Worm (Caenorhabditis elegans) whole organism, L1 larva: ENCODE results near the gene C51E3.6.

Experiments used
- aly-2 ChIP-seq: fragments of 150-350 bp; optimal IDR thresholded peaks from 2 replicates; lab custom pipeline; 2014; ENCODE audit warnings: missing biosample characterization, missing genetic modification characterization
- ama-1 ChIP-seq: fragments of 150-350 bp; optimal IDR thresholded peaks from 2 replicates; lab custom pipeline; 2014
- blmp-1 ChIP-seq: fragments of 150-350 bp; optimal IDR thresholded peaks from 2 replicates; lab custom pipeline; 2014; ENCODE audit warnings: missing biosample characterization, missing genetic modification characterization
- ceh-8 ChIP-seq: fragments of 200-800 bp; sonication (Bioruptor generic); optimal IDR thresholded peaks from 2 replicates; lab custom pipeline; 2018; ENCODE audit warnings: mild to moderate bottlenecking, missing genetic modification characterization, moderate library complexity, missing compliant biosample characterization
- ceh-90 ChIP-seq: sonication (generic microtip); optimal IDR thresholded peaks from 2 replicates; lab custom pipeline; 2016; ENCODE audit warnings: missing genetic modification characterization, missing compliant biosample characterization
- dsc-1 ChIP-seq: sonication (generic microtip); optimal IDR thresholded peaks from 2 replicates; lab custom pipeline; 2016; ENCODE audit warnings: mild to moderate bottlenecking, missing genetic modification characterization, missing compliant biosample characterization
- efl-1 ChIP-seq, 4 experiments: fragments of 150-350 bp; optimal IDR thresholded peaks in 3 of 4; peaks in 1 of 4; 1 replicate in 1 of 4; 2 replicates in 3 of 4; lab custom pipeline; 2014; ENCODE audit warnings: missing biosample characterization in 2 of 4, missing genetic modification characterization in 2 of 4, missing genetic modification reagents in 2 of 4
- efl-3 ChIP-seq: fragments of 200-800 bp; sonication (Bioruptor generic); optimal IDR thresholded peaks from 2 replicates; lab custom pipeline; 2018; ENCODE audit warnings: mild to moderate bottlenecking, missing genetic modification characterization, missing compliant biosample characterization
- egl-27 ChIP-seq, 2 experiments: fragments of 150-350 bp in 1 of 2; sonication (generic microtip); optimal IDR thresholded peaks; 3 replicates each; lab custom pipeline; 2017 to 2018; ENCODE audit warnings: missing biosample characterization in 2 of 2, missing genetic modification characterization in 2 of 2, missing genetic modification reagents in 2 of 2
- elt-2 ChIP-seq: sonication (generic microtip); optimal IDR thresholded peaks from 2 replicates; lab custom pipeline; 2016; ENCODE audit warnings: missing genetic modification characterization, mild to moderate bottlenecking, inconsistent platforms, missing compliant biosample characterization, missing genetic modification reagents
- elt-3 ChIP-seq, 6 experiments: fragments of 150-350 bp in 1 of 6; sonication (generic microtip); optimal IDR thresholded peaks; 2 replicates each; lab custom pipeline; 2017 to 2018; ENCODE audit warnings: missing biosample characterization in 6 of 6, missing genetic modification characterization in 6 of 6, inconsistent platforms in 1 of 6
- hlh-4 ChIP-seq: sonication (generic microtip); optimal IDR thresholded peaks from 2 replicates; lab custom pipeline; 2016; ENCODE audit warnings: mild to moderate bottlenecking, missing genetic modification characterization, missing compliant biosample characterization
- isw-1 ChIP-seq: fragments of 200-800 bp; sonication (Bioruptor generic); IDR thresholded peaks from 2 replicates; pipeline ENCODE4 v1.3.6; 2022; ENCODE audit warnings: missing genetic modification characterization, missing compliant biosample characterization
- lin-13 ChIP-seq: fragments of 150-350 bp; optimal IDR thresholded peaks from 2 replicates; lab custom pipeline; 2014; ENCODE audit warnings: missing biosample characterization, missing genetic modification reagents, missing genetic modification characterization
- lin-15B ChIP-seq: fragments of 150-350 bp; sonication (generic microtip); optimal IDR thresholded peaks from 3 replicates; lab custom pipeline; 2014; ENCODE audit warnings: missing biosample characterization, missing genetic modification characterization
- lin-35 ChIP-seq, 2 experiments: fragments of 150-350 bp; optimal IDR thresholded peaks; 2 replicates each; lab custom pipeline; 2014; ENCODE audit warnings: missing biosample characterization in 2 of 2, missing genetic modification characterization in 2 of 2, missing genetic modification reagents in 2 of 2
- lir-3 ChIP-seq: sonication (generic microtip); optimal IDR thresholded peaks from 2 replicates; lab custom pipeline; 2016; ENCODE audit warnings: mild to moderate bottlenecking, missing genetic modification characterization, moderate library complexity, missing compliant biosample characterization; ENCODE audit not compliant: poor library complexity
- mab-9 ChIP-seq: fragments of 200-800 bp; sonication (Bioruptor generic); IDR thresholded peaks from 2 replicates; pipeline ENCODE4 v1.3.6; 2022; ENCODE audit warnings: missing genetic modification reagents, missing genetic modification characterization, missing compliant biosample characterization
- mef-2 ChIP-seq: fragments of 150-350 bp; optimal IDR thresholded peaks from 2 replicates; lab custom pipeline; 2014; ENCODE audit warnings: missing biosample characterization, missing genetic modification characterization
- nhr-20 ChIP-seq: sonication (generic microtip); optimal IDR thresholded peaks from 2 replicates; lab custom pipeline; 2016; ENCODE audit warnings: mild to moderate bottlenecking, missing genetic modification characterization, missing compliant biosample characterization
- nhr-71 ChIP-seq: sonication (generic microtip); optimal IDR thresholded peaks from 2 replicates; lab custom pipeline; 2016; ENCODE audit warnings: mild to moderate bottlenecking, missing genetic modification characterization, moderate library complexity, missing compliant biosample characterization
- nhr-76 ChIP-seq: sonication (generic microtip); optimal IDR thresholded peaks from 2 replicates; lab custom pipeline; 2017; ENCODE audit warnings: missing biosample characterization, missing genetic modification characterization
- nhr-77 ChIP-seq: fragments of 150-350 bp; optimal IDR thresholded peaks from 2 replicates; lab custom pipeline; 2014; ENCODE audit warnings: missing biosample characterization, missing genetic modification characterization
- nhr-85 ChIP-seq: sonication (generic microtip); peaks from one replicate; lab custom pipeline; 2016; ENCODE audit warnings: missing genetic modification characterization, inconsistent platforms, missing compliant biosample characterization
- pag-3 ChIP-seq: sonication (generic microtip); optimal IDR thresholded peaks from 2 replicates; lab custom pipeline; 2017; ENCODE audit warnings: missing genetic modification characterization, mild to moderate bottlenecking, missing compliant biosample characterization, antibody characterized with exemption, borderline replicate concordance; ENCODE audit not compliant: insufficient read depth
- pqm-1 ChIP-seq: sonication (generic microtip); optimal IDR thresholded peaks from 3 replicates; lab custom pipeline; 2017; ENCODE audit warnings: missing biosample characterization, missing genetic modification characterization
- rnt-1 ChIP-seq: sonication (generic microtip); optimal IDR thresholded peaks from 2 replicates; lab custom pipeline; 2016; ENCODE audit warnings: mild to moderate bottlenecking, missing genetic modification characterization, moderate library complexity, missing compliant biosample characterization
- skn-1 ChIP-seq: fragments of 150-350 bp; optimal IDR thresholded peaks from 2 replicates; lab custom pipeline; 2014; ENCODE audit warnings: missing biosample characterization, missing genetic modification characterization
- sox-4 ChIP-seq: sonication (generic microtip); optimal IDR thresholded peaks from 2 replicates; lab custom pipeline; 2016; ENCODE audit warnings: missing genetic modification characterization, missing compliant biosample characterization
- swsn-7 ChIP-seq: sonication (generic microtip); optimal IDR thresholded peaks from 2 replicates; lab custom pipeline; 2016; ENCODE audit warnings: missing genetic modification characterization, missing compliant biosample characterization
- tbx-2 ChIP-seq: sonication (generic microtip); optimal IDR thresholded peaks from 2 replicates; lab custom pipeline; 2016; ENCODE audit warnings: missing genetic modification characterization, missing compliant biosample characterization
- tlp-1 ChIP-seq: fragments of 150-350 bp; optimal IDR thresholded peaks from 2 replicates; lab custom pipeline; 2014; ENCODE audit warnings: missing biosample characterization, missing genetic modification characterization
- unc-130 ChIP-seq: fragments of 150-350 bp; optimal IDR thresholded peaks from 2 replicates; lab custom pipeline; 2017; ENCODE audit warnings: missing biosample characterization, missing genetic modification characterization, inconsistent platforms
- unc-30 ChIP-seq: sonication (generic microtip); optimal IDR thresholded peaks from 2 replicates; lab custom pipeline; 2017; ENCODE audit warnings: missing biosample characterization, missing genetic modification characterization
- unc-86 ChIP-seq: sonication (generic microtip); optimal IDR thresholded peaks from 2 replicates; lab custom pipeline; 2016; ENCODE audit warnings: missing genetic modification characterization, missing compliant biosample characterization
- unc-98 ChIP-seq: fragments of 200-800 bp; sonication (Bioruptor generic); IDR thresholded peaks from 2 replicates; pipeline ENCODE4 v1.3.6; 2022; ENCODE audit warnings: missing genetic modification characterization, missing compliant biosample characterization
- zag-1 ChIP-seq: fragments of 150-350 bp; optimal IDR thresholded peaks from 2 replicates; lab custom pipeline; 2014; ENCODE audit warnings: missing biosample characterization, missing genetic modification characterization
- ztf-11 ChIP-seq, 2 experiments: sonication (generic microtip); optimal IDR thresholded peaks; 2 replicates each; lab custom pipeline; 2016 to 2017; ENCODE audit warnings: missing genetic modification characterization in 2 of 2, missing biosample characterization in 1 of 2, missing compliant biosample characterization in 1 of 2

Gene C51E3.6

DNA sequence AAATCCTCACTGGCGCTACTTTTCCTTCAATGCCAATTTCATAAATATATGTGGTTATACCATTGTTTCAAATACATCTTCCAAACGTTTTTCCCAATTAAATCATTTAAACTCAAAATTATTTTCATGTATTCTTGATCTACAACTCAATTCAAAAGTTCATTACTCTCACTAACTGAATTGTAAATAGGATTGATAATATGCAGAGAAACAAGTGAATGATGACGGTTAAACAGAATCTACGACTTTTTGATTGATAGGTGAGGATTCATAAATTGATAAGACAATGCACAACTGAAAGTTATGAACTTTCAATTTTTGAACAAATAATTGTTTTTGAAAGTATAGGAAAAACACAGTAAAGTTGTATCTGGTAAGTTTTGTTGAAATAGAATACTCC, 25.0 kb upstream of the C51E3.6 start:
- TF ChIP-seq nhr-77 (tag; lab: Kevin White, UChicago) (no peak), lin-15B (no peak), tlp-1 (tag; lab: Kevin White, UChicago) (no peak), efl-3 (no peak), elt-3 (tag; optimal IDR thresholded peaks at IDR 0.05; lab: Kevin White, UChicago) (no peak), pqm-1 (tag; lab: Kevin White, UChicago) (no peak), egl-27 (tag; optimal IDR thresholded peaks at IDR 0.05; lab: Kevin White, UChicago) (no peak), swsn-7 (tag; lab: Kevin White, UChicago) (no peak), rnt-1 (no peak), blmp-1 (tag; lab: Kevin White, UChicago) (no peak), mef-2 (tag; lab: Kevin White, UChicago) (no peak)

- TF ChIP-seq nhr-85 (tag; lab: Kevin White, UChicago) (peak; percentile 58), pag-3 (tag; lab: Kevin White, UChicago) (no peak), lin-35 (GFP tag; optimal IDR thresholded peaks at IDR 0.05; lab: Kevin White, UChicago) (peak in 1 of 2 experiments; percentile 37), ceh-90 (tag; lab: Kevin White, UChicago) (no peak), elt-2 (tag; lab: Kevin White, UChicago) (peak; percentile 90), efl-1 (optimal IDR thresholded peaks at IDR 0.05; lab: Kevin White, UChicago) (no peak), efl-1 (GFP tag; optimal IDR thresholded peaks at IDR 0.05 in 1 of 2; lab: Kevin White, UChicago) (peak in 1 of 2 experiments; percentile 66), mab-9 (GFP tag; lab: Robert Waterston, UW) (no peak), dsc-1 (tag; lab: Kevin White, UChicago) (no peak), unc-86 (no peak), tbx-2 (tag; lab: Kevin White, UChicago) (no peak), nhr-76 (tag; lab: Kevin White, UChicago) (no peak), nhr-71 (peak; percentile 22), hlh-4 (tag; lab: Kevin White, UChicago) (no peak)
- TF ChIP-seq, all 84 proteins: peak for 5
Measured at ce11 chrV:10190081-10190556, 23.9 kb upstream of the C51E3.6 start, which contains the start of gene ZK856.5. ZK856.5 (minus strand) TSS chrV:10190131.

DNA sequence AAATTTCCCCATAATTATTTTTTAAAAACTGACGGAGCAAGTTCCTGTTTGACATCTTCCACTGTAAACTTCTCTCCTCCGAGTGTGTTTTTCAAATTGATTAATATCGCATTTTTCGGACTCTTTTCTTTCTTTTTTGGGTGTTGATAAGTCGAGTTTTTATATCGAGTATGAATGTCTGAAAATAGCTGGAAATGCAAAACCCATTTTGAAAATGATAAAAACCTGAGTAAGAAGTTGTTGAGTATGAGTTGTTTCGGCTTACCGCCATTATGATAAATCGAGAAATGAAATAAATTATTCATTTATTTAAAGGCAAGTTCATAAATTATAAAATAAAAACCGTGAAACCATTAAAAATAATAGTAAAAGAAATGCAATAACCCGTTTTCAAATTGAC, 19.5 kb upstream of the C51E3.6 start, which contains the start of gene ZK856.18:
TSS of gene ZK856.18 (minus strand) at position 289 of the 400 bp plus-strand sequence.
- TF ChIP-seq ama-1 (lab: Kevin White, UChicago) (no peak), unc-30 (tag; lab: Kevin White, UChicago) (no peak)
- TF ChIP-seq, all 84 proteins: peak for 0

ce11 chrV:10183810-10184209, 17.5 kb upstream of the C51E3.6 start:
- TF ChIP-seq nhr-20: no peak
- TF ChIP-seq zag-1 (tag; lab: Kevin White, UChicago): no peak
- no peak for TF ChIP-seq nhr-76 (tag; lab: Kevin White, UChicago)
- no peak for TF ChIP-seq dsc-1 (tag; lab: Kevin White, UChicago)
- no peak for TF ChIP-seq lir-3 (tag; lab: Kevin White, UChicago)
- TF ChIP-seq unc-130 (tag; lab: Kevin White, UChicago): no peak
- TF ChIP-seq nhr-71: no peak
- no peak for TF ChIP-seq mef-2 (tag; lab: Kevin White, UChicago)

- TF ChIP-seq isw-1 (GFP tag; lab: Robert Waterston, UW) (no peak), lin-13 (GFP tag; lab: Kevin White, UChicago) (no peak), ceh-90 (tag; lab: Kevin White, UChicago) (no peak), lin-35 (GFP tag; optimal IDR thresholded peaks at IDR 0.05; lab: Kevin White, UChicago) (no peak), ceh-8 (GFP tag; lab: Kevin White, UChicago) (no peak), swsn-7 (tag; lab: Kevin White, UChicago) (no peak), lir-3 (tag; lab: Kevin White, UChicago) (no peak), nhr-85 (tag; lab: Kevin White, UChicago) (no peak), sox-4 (tag; lab: Kevin White, UChicago) (no peak), elt-3 (tag; optimal IDR thresholded peaks at IDR 0.05; lab: Kevin White, UChicago) (no peak), skn-1 (tag; lab: Kevin White, UChicago) (no peak), ztf-11 (tag; optimal IDR thresholded peaks at IDR 0.05; lab: Kevin White, UChicago) (no peak), nhr-20 (no peak), aly-2 (tag; lab: Kevin White, UChicago) (no peak), unc-98 (GFP tag; lab: Robert Waterston, UW) (no peak), nhr-71 (no peak)
- TF ChIP-seq, all 84 proteins: peak for 0
Measured at ce11 chrV:10182984-10183383, 16.7 kb upstream of the C51E3.6 start, which contains the start of gene ZK856.4. ZK856.4 (plus strand) TSS chrV:10183284.
